Worm (Caenorhabditis elegans): ENCODE measurements around the gene adm-2.
A peak's percentile ranks its signal among the peaks of the same experiment; 100 is the strongest.

The adm-2 gene

ce11 chrX:13744543-13745113 is 56.9 kb downstream of the adm-2 start (continued):
- no peak for TF ChIP-seq daf-12 (tag; optimal IDR thresholded peaks at IDR 0.05)
- TF ChIP-seq nhr-6 (tag; optimal IDR thresholded peaks at IDR 0.05): peak; percentile 34
- no peak for TF ChIP-seq zag-1 (tag; optimal IDR thresholded peaks at IDR 0.05)
- no peak for TF ChIP-seq lin-38 (GFP tag; IDR thresholded peaks at IDR 0.05)
- TF ChIP-seq attf-4 (tag; optimal IDR thresholded peaks at IDR 0.05): no peak
- TF ChIP-seq F37D6.2 (tag; optimal IDR thresholded peaks at IDR 0.05): no peak
- no peak for TF ChIP-seq zfp-3 (GFP tag; conservative IDR thresholded peaks at IDR 0.05)
- peak; percentile 84 for TF ChIP-seq dmd-6 (GFP tag; IDR thresholded peaks at IDR 0.05)
- peak; percentile 63 for TF ChIP-seq hlh-30 (tag; optimal IDR thresholded peaks at IDR 0.05; ENCODE audit: insufficient read depth)
- TF ChIP-seq nhr-77 (tag; optimal IDR thresholded peaks at IDR 0.05): no peak
- no peak for TF ChIP-seq lin-15B (tag; optimal IDR thresholded peaks at IDR 0.05)
- TF ChIP-seq nhr-25 (tag; optimal IDR thresholded peaks at IDR 0.05; ENCODE audit: borderline replicate concordance, insufficient read depth): no peak
- no peak for TF ChIP-seq fkh-10 (GFP tag; optimal IDR thresholded peaks at IDR 0.05)
- TF ChIP-seq lsy-2 (tag; optimal IDR thresholded peaks at IDR 0.05): peak in 1 of 2 experiments; percentile 41
- no peak for TF ChIP-seq daf-8 (GFP tag; IDR thresholded peaks at IDR 0.05)
- TF ChIP-seq aha-1 (tag): peak; percentile 42
- TF ChIP-seq nhr-237 (tag; optimal IDR thresholded peaks at IDR 0.05): no peak
- TF ChIP-seq nhr-11 (tag; optimal IDR thresholded peaks at IDR 0.05): peak; percentile 67
- TF ChIP-seq nhr-102 (tag; optimal IDR thresholded peaks at IDR 0.05): no peak
- TF ChIP-seq sdz-12 (GFP tag; optimal IDR thresholded peaks at IDR 0.05): no peak
- TF ChIP-seq hlh-11 (tag; optimal IDR thresholded peaks at IDR 0.05): peak; percentile 84
- TF ChIP-seq ceh-82 (tag; optimal IDR thresholded peaks at IDR 0.05): no peak
- TF ChIP-seq nhr-48 (tag; optimal IDR thresholded peaks at IDR 0.05): peak; percentile 70
- no peak for TF ChIP-seq jun-1 (tag; optimal IDR thresholded peaks at IDR 0.05)
- TF ChIP-seq egl-43 (GFP tag; IDR thresholded peaks at IDR 0.05): no peak
- no peak for TF ChIP-seq php-3 (GFP tag; IDR thresholded peaks at IDR 0.05)
- no peak for TF ChIP-seq lin-1 (GFP tag; IDR thresholded peaks at IDR 0.05)
- TF ChIP-seq dmd-9 (GFP tag; IDR thresholded peaks at IDR 0.05): no peak
- TF ChIP-seq ceh-32 (tag; optimal IDR thresholded peaks at IDR 0.05; ENCODE audit: poor library complexity): no peak
- TF ChIP-seq lin-13 (GFP tag; optimal IDR thresholded peaks at IDR 0.05): no peak
- TF ChIP-seq F44E2.7 (GFP tag; IDR thresholded peaks at IDR 0.05): no peak
- TF ChIP-seq lim-7 (GFP tag; IDR thresholded peaks at IDR 0.05): no peak
